Fruit fly (Drosophila melanogaster) whole organism, embryonic: ENCODE data around the gene CG14015.

ENCODE experiments used
- Aef1 ChIP-seq: fragments of 200-800 bp; sonication (Bioruptor generic); IDR thresholded peaks from 3 replicates; pipeline ENCODE4 v1.3.6; 2022; ENCODE audit warnings: missing biosample characterization, missing genetic modification characterization
- C15 ChIP-seq: fragments of 200-800 bp; sonication (Bioruptor generic); IDR thresholded peaks from 3 replicates; pipeline ENCODE4 v1.3.6; 2022; ENCODE audit warnings: missing biosample characterization, missing genetic modification characterization
- CG12236 ChIP-seq: fragments of 200-800 bp; sonication (Bioruptor generic); optimal IDR thresholded peaks from 2 replicates; lab custom pipeline; 2016; ENCODE audit warnings: missing biosample characterization, missing genetic modification characterization
- CG12769 ChIP-seq: fragments of 200-800 bp; sonication (Bioruptor generic); optimal IDR thresholded peaks from 2 replicates; lab custom pipeline; 2019; ENCODE audit warnings: missing biosample characterization, mild to moderate bottlenecking, missing genetic modification characterization, moderate library complexity
- CG14050 ChIP-seq: fragments of 200-800 bp; sonication (Bioruptor generic); IDR thresholded peaks from 3 replicates; pipeline ENCODE4 v1.3.6; 2022; ENCODE audit warnings: missing biosample characterization, missing genetic modification characterization
- CG15696 ChIP-seq: fragments of 200-800 bp; sonication (Bioruptor generic); optimal IDR thresholded peaks from 2 replicates; lab custom pipeline; 2019; ENCODE audit warnings: missing biosample characterization, mild to moderate bottlenecking, missing genetic modification characterization, moderate library complexity
- CG16779 ChIP-seq: fragments of 200-800 bp; sonication (Bioruptor generic); IDR thresholded peaks from 2 replicates; pipeline ENCODE4 v1.3.6; 2022; ENCODE audit warnings: missing biosample characterization, missing genetic modification characterization
- CG18262 ChIP-seq: fragments of 200-800 bp; optimal IDR thresholded peaks from 3 replicates; lab custom pipeline; 2019; ENCODE audit warnings: missing biosample characterization, mild to moderate bottlenecking, missing genetic modification characterization, moderate library complexity
- CG18764 ChIP-seq: fragments of 200-800 bp; sonication (Bioruptor generic); optimal IDR thresholded peaks from 3 replicates; lab custom pipeline; 2016; ENCODE audit warnings: missing biosample characterization, missing genetic modification characterization
- CG33557 ChIP-seq: fragments of 200-800 bp; sonication (Bioruptor generic); optimal IDR thresholded peaks from 2 replicates; lab custom pipeline; 2019; ENCODE audit warnings: missing biosample characterization, mild to moderate bottlenecking, missing genetic modification characterization, moderate library complexity
- CG3995 ChIP-seq: fragments of 200-800 bp; sonication (Bioruptor generic); optimal IDR thresholded peaks from 3 replicates; lab custom pipeline; 2016; ENCODE audit warnings: missing biosample characterization, missing genetic modification characterization
- CG4328 ChIP-seq: fragments of 200-800 bp; sonication (Bioruptor generic); optimal IDR thresholded peaks from 3 replicates; lab custom pipeline; 2017; ENCODE audit warnings: missing biosample characterization, missing genetic modification reagents, missing genetic modification characterization
- CG4360 ChIP-seq: fragments of 200-800 bp; sonication (Bioruptor generic); IDR thresholded peaks from 2 replicates; pipeline ENCODE4 v1.3.6; 2022; ENCODE audit warnings: missing biosample characterization, missing genetic modification characterization
- CG6175 ChIP-seq: fragments of 200-800 bp; sonication (Bioruptor generic); IDR thresholded peaks from 3 replicates; pipeline ENCODE4 v1.3.6; 2022; ENCODE audit warnings: missing biosample characterization, missing genetic modification characterization
- CG6791 ChIP-seq: fragments of 200-800 bp; sonication (Bioruptor generic); IDR thresholded peaks from 3 replicates; pipeline ENCODE4 v1.3.6; 2022; ENCODE audit warnings: missing biosample characterization, missing genetic modification characterization; ENCODE audit not compliant: partially characterized antibody
- CG7745 ChIP-seq: fragments of 200-800 bp; sonication (Bioruptor generic); optimal IDR thresholded peaks from 2 replicates; lab custom pipeline; 2018; ENCODE audit warnings: missing biosample characterization, mild to moderate bottlenecking, missing genetic modification characterization, moderate library complexity
- CG9797 ChIP-seq: fragments of 200-800 bp; sonication (Bioruptor generic); optimal IDR thresholded peaks from 3 replicates; lab custom pipeline; 2018; ENCODE audit warnings: missing biosample characterization, mild to moderate bottlenecking, missing genetic modification characterization
- Dek ChIP-seq: fragments of 200-800 bp; sonication (Bioruptor generic); optimal IDR thresholded peaks from 3 replicates; lab custom pipeline; 2019; ENCODE audit warnings: missing biosample characterization, mild to moderate bottlenecking, missing genetic modification characterization, moderate library complexity
- H2.0 ChIP-seq: fragments of 200-800 bp; sonication (Bioruptor generic); IDR thresholded peaks from 2 replicates; pipeline ENCODE4 v1.3.6; 2022; ENCODE audit warnings: missing biosample characterization, missing genetic modification characterization
- HLH54F ChIP-seq: fragments of 200-800 bp; sonication (Bioruptor generic); optimal IDR thresholded peaks from 3 replicates; lab custom pipeline; 2016; ENCODE audit warnings: missing biosample characterization, missing genetic modification characterization
- Max ChIP-seq: fragments of 200-800 bp; sonication (Bioruptor generic); optimal IDR thresholded peaks from 2 replicates; lab custom pipeline; 2016; ENCODE audit warnings: missing biosample characterization, mild to moderate bottlenecking, missing genetic modification characterization
- Oaz ChIP-seq: fragments of 200-800 bp; sonication (Bioruptor generic); IDR thresholded peaks from 2 replicates; pipeline ENCODE4 v1.3.6; 2022; ENCODE audit warnings: missing biosample characterization, missing genetic modification characterization
- Optix ChIP-seq: fragments of 200-800 bp; sonication (Bioruptor generic); IDR thresholded peaks from 3 replicates; pipeline ENCODE4 v1.3.6; 2022; ENCODE audit warnings: missing biosample characterization, missing genetic modification characterization
- Sry-β ChIP-seq: fragments of 200-800 bp; sonication (Bioruptor generic); optimal IDR thresholded peaks from 2 replicates; lab custom pipeline; 2018; ENCODE audit warnings: missing biosample characterization, mild to moderate bottlenecking, missing genetic modification characterization, moderate library complexity
- Stat92E ChIP-seq, 3 experiments: fragments of >200 bp in 2 of 3; fragments of 200-800 bp in 1 of 3; sonication (Bioruptor generic) in 1 of 3; optimal IDR thresholded peaks; 2 replicates each; lab custom pipeline; 2017 to 2019; ENCODE audit warnings: missing biosample characterization in 3 of 3, missing genetic modification characterization in 3 of 3, mild to moderate bottlenecking in 1 of 3, moderate library complexity in 1 of 3
- TFAM ChIP-seq: fragments of 200-800 bp; sonication (Bioruptor generic); optimal IDR thresholded peaks from 2 replicates; lab custom pipeline; 2017; ENCODE audit warnings: missing biosample characterization, missing genetic modification characterization, inconsistent platforms
- ab ChIP-seq: fragments of 200-800 bp; sonication (Bioruptor generic); optimal IDR thresholded peaks from 2 replicates; lab custom pipeline; 2016; ENCODE audit warnings: missing biosample characterization, missing genetic modification characterization
- ap ChIP-seq: fragments of 200-800 bp; sonication (Bioruptor generic); IDR thresholded peaks from 2 replicates; pipeline ENCODE4 v1.3.6; 2022; ENCODE audit warnings: missing biosample characterization, missing genetic modification characterization
- bbx ChIP-seq: fragments of 200-800 bp; sonication (Bioruptor generic); IDR thresholded peaks from 2 replicates; pipeline ENCODE4 v1.3.6; 2022; ENCODE audit warnings: missing biosample characterization, missing genetic modification characterization; ENCODE audit not compliant: partially characterized antibody
- bigmax ChIP-seq: fragments of 200-800 bp; sonication (Bioruptor generic); optimal IDR thresholded peaks from 2 replicates; lab custom pipeline; 2018; ENCODE audit warnings: missing biosample characterization, mild to moderate bottlenecking, missing genetic modification characterization
- bsh ChIP-seq, 2 experiments: fragments of 200-800 bp; sonication (Bioruptor generic); optimal IDR thresholded peaks; 2 replicates each; lab custom pipeline; 2017 to 2018; ENCODE audit warnings: mild to moderate bottlenecking in 2 of 2, missing biosample characterization in 2 of 2, missing genetic modification characterization in 2 of 2, moderate library complexity in 1 of 2
- crol ChIP-seq: fragments of 200-800 bp; sonication (Bioruptor generic); IDR thresholded peaks from 2 replicates; pipeline ENCODE4 v1.3.6; 2022; ENCODE audit warnings: missing biosample characterization, missing genetic modification characterization
- disco-r ChIP-seq: fragments of 200-800 bp; sonication (Bioruptor generic); optimal IDR thresholded peaks from 2 replicates; lab custom pipeline; 2016; ENCODE audit warnings: missing biosample characterization, missing genetic modification characterization
- fru ChIP-seq: fragments of >200 bp; optimal IDR thresholded peaks from 2 replicates; lab custom pipeline; 2017
- kni ChIP-seq: fragments of 200-800 bp; sonication (Bioruptor generic); optimal IDR thresholded peaks from 3 replicates; lab custom pipeline; 2017; ENCODE audit warnings: mild to moderate bottlenecking, missing biosample characterization, missing genetic modification reagents, missing genetic modification characterization
- lbe ChIP-seq: fragments of 200-800 bp; sonication (Bioruptor generic); optimal IDR thresholded peaks from 2 replicates; lab custom pipeline; 2016; ENCODE audit warnings: missing biosample characterization, mild to moderate bottlenecking, missing genetic modification characterization
- lmd ChIP-seq: fragments of 200-800 bp; sonication (Bioruptor generic); IDR thresholded peaks from 2 replicates; pipeline ENCODE4 v1.3.6; 2022; ENCODE audit warnings: missing biosample characterization, missing genetic modification characterization
- maf-S ChIP-seq: fragments of 200-800 bp; sonication (Bioruptor generic); optimal IDR thresholded peaks from 2 replicates; lab custom pipeline; 2016; ENCODE audit warnings: missing biosample characterization, missing genetic modification characterization
- oc ChIP-seq: fragments of 200-800 bp; sonication (Bioruptor generic); optimal IDR thresholded peaks from 2 replicates; lab custom pipeline; 2018; ENCODE audit warnings: missing biosample characterization, mild to moderate bottlenecking, missing genetic modification characterization, moderate library complexity
- prd ChIP-seq, 3 experiments: fragments of >200 bp in 2 of 3; fragments of 200-800 bp in 1 of 3; sonication (Bioruptor generic) in 1 of 3; optimal IDR thresholded peaks in 2 of 3; IDR thresholded peaks in 1 of 3; 2 replicates in 2 of 3; 3 replicates in 1 of 3; pipeline versions ENCODE4 v1.3.6 to Lab custom; 2017 to 2022; ENCODE audit warnings: missing biosample characterization in 1 of 3, missing genetic modification characterization in 1 of 3
- psq ChIP-seq: fragments of 200-800 bp; sonication (Bioruptor generic); optimal IDR thresholded peaks from 2 replicates; lab custom pipeline; 2017; ENCODE audit warnings: missing biosample characterization, missing genetic modification characterization
- schlank ChIP-seq: fragments of 200-800 bp; sonication (Bioruptor generic); optimal IDR thresholded peaks from 2 replicates; lab custom pipeline; 2018; ENCODE audit warnings: missing biosample characterization, mild to moderate bottlenecking, missing genetic modification characterization
- so ChIP-seq: fragments of 200-800 bp; sonication (Bioruptor generic); IDR thresholded peaks from 3 replicates; pipeline ENCODE4 v1.3.6; 2022; ENCODE audit warnings: missing biosample characterization, missing genetic modification characterization
- sr ChIP-seq: fragments of 200-800 bp; sonication (Bioruptor generic); IDR thresholded peaks from 3 replicates; pipeline ENCODE4 v1.3.6; 2022; ENCODE audit warnings: missing biosample characterization, missing genetic modification characterization
- tin ChIP-seq: fragments of 200-800 bp; sonication (Bioruptor generic); optimal IDR thresholded peaks from 3 replicates; lab custom pipeline; 2016; ENCODE audit warnings: missing biosample characterization, missing genetic modification characterization
- trem ChIP-seq: fragments of 200-800 bp; optimal IDR thresholded peaks from 3 replicates; lab custom pipeline; 2019; ENCODE audit warnings: missing biosample characterization, mild to moderate bottlenecking, missing genetic modification characterization, moderate library complexity
- wor ChIP-seq: fragments of 200-800 bp; sonication (Bioruptor generic); IDR thresholded peaks from 2 replicates; pipeline ENCODE4 v1.3.6; 2022; ENCODE audit warnings: missing biosample characterization, missing genetic modification characterization

The CG14015 gene

dm6 chr2L:5546518-5547287 lies 7.7 kb upstream of the CG14015 start, which contains the start of gene Oscillin (continued):
- TF ChIP-seq Stat92E (GFP tag; optimal IDR thresholded peaks at IDR 0.05; lab: Kevin White, UChicago): no peak
- peak; percentile 95 for TF ChIP-seq CG6791 (GFP tag; lab: Robert Waterston, UW)
- peak; percentile 93 for TF ChIP-seq CG7745 (tag; lab: Kevin White, UChicago)
- TF ChIP-seq bsh (GFP tag; optimal IDR thresholded peaks at IDR 0.05; lab: Kevin White, UChicago): peak in 1 of 2 experiments; percentile 93
- peak; percentile 58 for TF ChIP-seq CG15696 (tag; lab: Kevin White, UChicago)
- TF ChIP-seq CG3995 (GFP tag; lab: Kevin White, UChicago): no peak
- no peak for TF ChIP-seq ab
- TF ChIP-seq CG18262 (tag; lab: Kevin White, UChicago): peak; percentile 93
- peak; percentile 69 for TF ChIP-seq trem
- TF ChIP-seq C15: 0 out of 3 replicates have a peak, but pooled peaks have one; percentile 48
- TF ChIP-seq CG4328 (GFP tag; lab: Kevin White, UChicago): peak; percentile 78
- TF ChIP-seq Max (GFP tag; lab: Kevin White, UChicago): peak; percentile 47
- peak; percentile 58 for TF ChIP-seq Dek (tag; lab: Kevin White, UChicago)
- TF ChIP-seq Optix (GFP tag; lab: Robert Waterston, UW): no peak
- TF ChIP-seq CG16779 (GFP tag; lab: Robert Waterston, UW): no peak
- no peak for TF ChIP-seq CG6175 (GFP tag; lab: Robert Waterston, UW)
- no peak for TF ChIP-seq fru (lab: Kevin White, UChicago)
- no peak for TF ChIP-seq CG9797 (GFP tag; lab: Kevin White, UChicago)
- no peak for TF ChIP-seq CG12236 (GFP tag; lab: Kevin White, UChicago)
- no peak for TF ChIP-seq TFAM (GFP tag; lab: Kevin White, UChicago)
- peak; percentile 87 for TF ChIP-seq oc (tag; lab: Kevin White, UChicago)
- no peak for TF ChIP-seq crol
- TF ChIP-seq, all 482 proteins: peak for 327

dm6 chr2L:5546207-5546517 lies 7.2 kb upstream of the CG14015 start:
- peak; percentile 85 for TF ChIP-seq CG4360 (GFP tag; lab: Robert Waterston, UW)
- TF ChIP-seq bsh (GFP tag; optimal IDR thresholded peaks at IDR 0.05; lab: Kevin White, UChicago): peak in 1 of 2 experiments; percentile 52
- peak; percentile 5 for TF ChIP-seq CG12769
- TF ChIP-seq Aef1: no peak
- no peak for TF ChIP-seq lmd (GFP tag; lab: Robert Waterston, UW)
- no peak for TF ChIP-seq fru (lab: Kevin White, UChicago)
- 0 out of 2 replicates have a peak, but pooled peaks have one; percentile 37 for TF ChIP-seq Oaz
- peak; percentile 22 for TF ChIP-seq HLH54F
- no peak for TF ChIP-seq wor
- no peak for TF ChIP-seq so
- no peak for TF ChIP-seq prd (optimal IDR thresholded peaks at IDR 0.05; lab: Kevin White, UChicago)
- no peak for TF ChIP-seq prd (GFP tag; IDR thresholded peaks at IDR 0.05; lab: Robert Waterston, UW)
- TF ChIP-seq disco-r (GFP tag; lab: Kevin White, UChicago): no peak
- TF ChIP-seq schlank (tag; lab: Kevin White, UChicago): no peak
- peak; percentile 58; the same call in 1 of the 3 replicates for TF ChIP-seq sr (GFP tag; lab: Robert Waterston, UW)
- no peak for TF ChIP-seq bbx (GFP tag; lab: Robert Waterston, UW)
- no peak for TF ChIP-seq lbe (GFP tag; lab: Kevin White, UChicago)

- TF ChIP-seq CG6175 (GFP tag; lab: Robert Waterston, UW) (0 out of 3 replicates have a peak, but pooled peaks have one; percentile 50), kni (GFP tag; lab: Kevin White, UChicago) (no peak), CG14050 (GFP tag; lab: Robert Waterston, UW) (no peak; the same call in 2 of the 3 replicates), lbe (GFP tag; lab: Kevin White, UChicago) (no peak), CG33557 (GFP tag; lab: Kevin White, UChicago) (no peak), psq (GFP tag; lab: Kevin White, UChicago) (peak; percentile 44), ap (peak; percentile 41), CG18764 (GFP tag; lab: Kevin White, UChicago) (no peak), Sry-β (GFP tag; lab: Kevin White, UChicago) (no peak), bigmax (GFP tag; lab: Kevin White, UChicago) (no peak), H2.0 (GFP tag; lab: Robert Waterston, UW) (peak; percentile 42; the same call in 1 of the 2 replicates), tin (GFP tag; lab: Kevin White, UChicago) (peak; percentile 38), maf-S (GFP tag; lab: Kevin White, UChicago) (peak; percentile 7)
Observed at dm6 chr2L:5542944-5543515, 4.0 kb upstream of the CG14015 start.
